Fruit fly (Drosophila melanogaster) whole organism, embryonic: ENCODE results near the gene CG32023.
A peak's percentile ranks its signal among the peaks of the same experiment; 100 is the strongest.

ENCODE experiments used
- CG10274 ChIP-seq: fragments of 200-800 bp; sonication (Bioruptor generic); optimal IDR thresholded peaks from 3 replicates; lab custom pipeline; 2017; ENCODE audit warnings: missing biosample characterization, mild to moderate bottlenecking, missing genetic modification characterization
- CG10959 ChIP-seq: fragments of 200-800 bp; sonication (Bioruptor generic); IDR thresholded peaks from 2 replicates; pipeline ENCODE4 v1.3.6; 2022; ENCODE audit warnings: missing biosample characterization, missing genetic modification characterization
- CG11560 ChIP-seq: fragments of 200-800 bp; sonication (Bioruptor generic); IDR thresholded peaks from 3 replicates; pipeline ENCODE4 v1.3.6; 2022; ENCODE audit warnings: missing biosample characterization, missing genetic modification characterization
- CG11723 ChIP-seq: fragments of 200-800 bp; sonication (Bioruptor generic); optimal IDR thresholded peaks from 2 replicates; lab custom pipeline; 2017; ENCODE audit warnings: missing biosample characterization, mild to moderate bottlenecking, missing genetic modification characterization
- CG12942 ChIP-seq: fragments of 200-800 bp; sonication (Bioruptor generic); optimal IDR thresholded peaks from 3 replicates; lab custom pipeline; 2016; ENCODE audit warnings: missing biosample characterization, missing genetic modification characterization
- CG14667 ChIP-seq: fragments of 200-800 bp; sonication (Bioruptor generic); IDR thresholded peaks from 2 replicates; pipeline ENCODE4 v1.3.6; 2022; ENCODE audit warnings: missing biosample characterization, missing genetic modification characterization
- CG15073 ChIP-seq: fragments of 200-800 bp; sonication (Bioruptor generic); optimal IDR thresholded peaks from 2 replicates; lab custom pipeline; 2016; ENCODE audit warnings: missing biosample characterization, missing genetic modification characterization
- CG1647 ChIP-seq: fragments of 200-800 bp; sonication (Bioruptor generic); optimal IDR thresholded peaks from 3 replicates; lab custom pipeline; 2016; ENCODE audit warnings: missing biosample characterization, missing genetic modification characterization
- CG17186 ChIP-seq: fragments of 200-800 bp; sonication (Bioruptor generic); optimal IDR thresholded peaks from 3 replicates; lab custom pipeline; 2017; ENCODE audit warnings: missing biosample characterization, missing genetic modification reagents, missing genetic modification characterization
- CG17802 ChIP-seq: fragments of 200-800 bp; sonication (Bioruptor generic); optimal IDR thresholded peaks from 2 replicates; lab custom pipeline; 2018; ENCODE audit warnings: missing biosample characterization, mild to moderate bottlenecking, missing genetic modification characterization, moderate library complexity
- CG18599 ChIP-seq: fragments of 200-800 bp; sonication (Bioruptor generic); optimal IDR thresholded peaks from 3 replicates; lab custom pipeline; 2017; ENCODE audit warnings: missing biosample characterization, missing genetic modification characterization, mild to moderate bottlenecking, moderate library complexity, missing genetic modification reagents
- CG2678 ChIP-seq: fragments of 200-800 bp; sonication (Bioruptor generic); optimal IDR thresholded peaks from 3 replicates; lab custom pipeline; 2019; ENCODE audit warnings: missing biosample characterization, mild to moderate bottlenecking, missing genetic modification characterization, moderate library complexity
- CG2712 ChIP-seq: fragments of 200-800 bp; optimal IDR thresholded peaks from 3 replicates; lab custom pipeline; 2019; ENCODE audit warnings: missing biosample characterization, mild to moderate bottlenecking, missing genetic modification characterization, moderate library complexity
- CG30020 ChIP-seq: fragments of 200-800 bp; optimal IDR thresholded peaks from 2 replicates; lab custom pipeline; 2019; ENCODE audit warnings: missing biosample characterization, mild to moderate bottlenecking, missing genetic modification characterization, moderate library complexity
- CG30403 ChIP-seq: fragments of 200-800 bp; sonication (Bioruptor generic); optimal IDR thresholded peaks from 3 replicates; lab custom pipeline; 2016; ENCODE audit warnings: missing biosample characterization, missing genetic modification characterization
- CG3163 ChIP-seq: fragments of 200-800 bp; sonication (Bioruptor generic); optimal IDR thresholded peaks from 3 replicates; lab custom pipeline; 2016; ENCODE audit warnings: missing biosample characterization, missing genetic modification characterization
- CG3838 ChIP-seq: fragments of 200-800 bp; sonication (Bioruptor generic); optimal IDR thresholded peaks from 3 replicates; lab custom pipeline; 2016; ENCODE audit warnings: missing biosample characterization, missing genetic modification characterization
- CG4404 ChIP-seq: fragments of 200-800 bp; sonication (Bioruptor generic); IDR thresholded peaks from 2 replicates; pipeline ENCODE4 v1.3.6; 2022; ENCODE audit warnings: missing biosample characterization, missing genetic modification characterization
- CG4424 ChIP-seq: fragments of 200-800 bp; sonication (Bioruptor generic); optimal IDR thresholded peaks from 3 replicates; lab custom pipeline; 2016; ENCODE audit warnings: missing biosample characterization, missing genetic modification characterization
- CG4820 ChIP-seq: fragments of 200-800 bp; sonication (Bioruptor generic); optimal IDR thresholded peaks from 3 replicates; lab custom pipeline; 2016; ENCODE audit warnings: missing biosample characterization, missing genetic modification characterization
- CG5180 ChIP-seq: fragments of 200-800 bp; sonication (Bioruptor generic); optimal IDR thresholded peaks from 3 replicates; lab custom pipeline; 2017; ENCODE audit warnings: missing biosample characterization, missing genetic modification characterization, mild to moderate bottlenecking, moderate library complexity, missing genetic modification reagents
- CG6689 ChIP-seq: fragments of 200-800 bp; sonication (Bioruptor generic); IDR thresholded peaks from 2 replicates; pipeline ENCODE4 v1.3.6; 2022; ENCODE audit warnings: missing biosample characterization, missing genetic modification characterization
- CG7745 ChIP-seq: fragments of 200-800 bp; sonication (Bioruptor generic); optimal IDR thresholded peaks from 2 replicates; lab custom pipeline; 2018; ENCODE audit warnings: missing biosample characterization, mild to moderate bottlenecking, missing genetic modification characterization, moderate library complexity
- CG9215 ChIP-seq: fragments of 200-800 bp; sonication (Bioruptor generic); IDR thresholded peaks from 2 replicates; pipeline ENCODE4 v1.3.6; 2022; ENCODE audit warnings: missing biosample characterization, missing genetic modification characterization
- CG9876 ChIP-seq: fragments of 200-800 bp; sonication (Bioruptor generic); optimal IDR thresholded peaks from 2 replicates; lab custom pipeline; 2016; ENCODE audit warnings: missing biosample characterization, missing genetic modification characterization
- HLH3B ChIP-seq: fragments of 200-800 bp; sonication (Bioruptor generic); IDR thresholded peaks from 2 replicates; pipeline ENCODE4 v1.3.6; 2022; ENCODE audit warnings: missing biosample characterization, missing genetic modification characterization
- Hr78 ChIP-seq, 2 experiments: fragments of 200-800 bp in 1 of 2; fragments of >200 bp in 1 of 2; sonication (Bioruptor generic) in 1 of 2; optimal IDR thresholded peaks; 2 replicates each; lab custom pipeline; 2017 to 2019; ENCODE audit warnings: missing biosample characterization in 2 of 2, missing genetic modification characterization in 2 of 2, mild to moderate bottlenecking in 1 of 2, moderate library complexity in 1 of 2
- Nf-YC ChIP-seq: fragments of 200-800 bp; optimal IDR thresholded peaks from 3 replicates; lab custom pipeline; 2019; ENCODE audit warnings: missing biosample characterization, mild to moderate bottlenecking, missing genetic modification characterization, moderate library complexity
- Pdp1 ChIP-seq, 2 experiments: fragments of 200-800 bp; sonication (Bioruptor generic); optimal IDR thresholded peaks; 3 replicates each; lab custom pipeline; 2016; ENCODE audit warnings: missing biosample characterization in 2 of 2, missing genetic modification characterization in 2 of 2, mild to moderate bottlenecking in 1 of 2, moderate library complexity in 1 of 2
- Ssrp ChIP-seq: fragments of 200-800 bp; sonication (Bioruptor generic); optimal IDR thresholded peaks from 2 replicates; lab custom pipeline; 2018; ENCODE audit warnings: missing biosample characterization, mild to moderate bottlenecking, missing genetic modification characterization, moderate library complexity
- Vsx1 ChIP-seq: fragments of 200-800 bp; sonication (Bioruptor generic); optimal IDR thresholded peaks from 2 replicates; lab custom pipeline; 2017; ENCODE audit warnings: missing biosample characterization, mild to moderate bottlenecking, missing genetic modification characterization, missing genetic modification reagents
- al ChIP-seq: fragments of 200-800 bp; sonication (Bioruptor generic); IDR thresholded peaks from 2 replicates; pipeline ENCODE4 v1.3.6; 2022; ENCODE audit warnings: missing biosample characterization, missing genetic modification characterization
- ara ChIP-seq: fragments of 200-800 bp; sonication (Bioruptor generic); IDR thresholded peaks from 2 replicates; pipeline ENCODE4 v1.3.6; 2022; ENCODE audit warnings: missing biosample characterization, missing genetic modification characterization
- az2 ChIP-seq: fragments of 200-800 bp; sonication (Bioruptor generic); optimal IDR thresholded peaks from 3 replicates; lab custom pipeline; 2016; ENCODE audit warnings: missing biosample characterization, missing genetic modification characterization
- bbx ChIP-seq: fragments of 200-800 bp; sonication (Bioruptor generic); IDR thresholded peaks from 2 replicates; pipeline ENCODE4 v1.3.6; 2022; ENCODE audit warnings: missing biosample characterization, missing genetic modification characterization; ENCODE audit not compliant: partially characterized antibody
- corto ChIP-seq: fragments of 200-800 bp; sonication (Bioruptor generic); optimal IDR thresholded peaks from 2 replicates; lab custom pipeline; 2016; ENCODE audit warnings: missing biosample characterization, mild to moderate bottlenecking, missing genetic modification characterization, moderate library complexity
- dmrt99B ChIP-seq: fragments of 200-800 bp; sonication (Bioruptor generic); optimal IDR thresholded peaks from 2 replicates; lab custom pipeline; 2018; ENCODE audit warnings: missing biosample characterization, mild to moderate bottlenecking, missing genetic modification characterization, moderate library complexity
- esg ChIP-seq: fragments of 200-800 bp; sonication (Bioruptor generic); conservative IDR thresholded peaks from 2 replicates; pipeline ENCODE4 v1.3.6; 2022; ENCODE audit warnings: missing biosample characterization, missing genetic modification characterization
- eyg ChIP-seq: fragments of 200-800 bp; sonication (Bioruptor generic); optimal IDR thresholded peaks from 3 replicates; lab custom pipeline; 2016; ENCODE audit warnings: missing biosample characterization, missing genetic modification characterization
- gem ChIP-seq: fragments of 200-800 bp; sonication (Bioruptor generic); optimal IDR thresholded peaks from 2 replicates; lab custom pipeline; 2019; ENCODE audit warnings: missing biosample characterization, mild to moderate bottlenecking, missing genetic modification characterization, moderate library complexity
- ken ChIP-seq: fragments of 200-800 bp; sonication (Bioruptor generic); IDR thresholded peaks from 3 replicates; pipeline ENCODE4 v1.3.6; 2022; ENCODE audit warnings: missing biosample characterization, missing genetic modification characterization
- oc ChIP-seq: fragments of 200-800 bp; sonication (Bioruptor generic); optimal IDR thresholded peaks from 2 replicates; lab custom pipeline; 2018; ENCODE audit warnings: missing biosample characterization, mild to moderate bottlenecking, missing genetic modification characterization, moderate library complexity
- pan ChIP-seq, 4 experiments: fragments of >200 bp in 3 of 4; fragments of 200-800 bp in 1 of 4; sonication (Bioruptor generic) in 1 of 4; optimal IDR thresholded peaks in 3 of 4; IDR thresholded peaks in 1 of 4; 2 replicates each; pipeline versions ENCODE4 v1.3.6 to Lab custom; 2017 to 2022; ENCODE audit warnings: missing biosample characterization in 2 of 4, missing genetic modification characterization in 2 of 4, mixed read lengths in 1 of 4
- row ChIP-seq: fragments of 200-800 bp; sonication (Bioruptor generic); IDR thresholded peaks from 3 replicates; pipeline ENCODE4 v1.3.6; 2022; ENCODE audit warnings: missing biosample characterization, missing genetic modification characterization
- sd ChIP-seq: fragments of 200-800 bp; sonication (Bioruptor generic); optimal IDR thresholded peaks from 3 replicates; lab custom pipeline; 2018; ENCODE audit warnings: missing biosample characterization, mild to moderate bottlenecking, missing genetic modification characterization, moderate library complexity
- slbo ChIP-seq: fragments of 200-800 bp; sonication (Bioruptor generic); IDR thresholded peaks from 2 replicates; pipeline ENCODE4 v1.3.6; 2022; ENCODE audit warnings: missing biosample characterization, missing genetic modification characterization
- sug ChIP-seq: fragments of 200-800 bp; optimal IDR thresholded peaks from 2 replicates; lab custom pipeline; 2019; ENCODE audit warnings: missing biosample characterization, mild to moderate bottlenecking, missing genetic modification characterization, moderate library complexity
- tll ChIP-seq, 2 experiments: fragments of 200-800 bp in 1 of 2; fragments of >200 bp in 1 of 2; sonication (Bioruptor generic) in 1 of 2; optimal IDR thresholded peaks; 2 replicates each; lab custom pipeline; 2017 to 2019; ENCODE audit warnings: missing biosample characterization in 2 of 2, missing genetic modification characterization in 2 of 2, mild to moderate bottlenecking in 1 of 2, moderate library complexity in 1 of 2

CG32023 gene

dm6 chr3L:8765969-8766538 lies 37.9 kb downstream of the CG32023 start (continued):
- TF ChIP-seq CG11560 (tag; lab: Robert Waterston, UW): peak; percentile 92
- TF ChIP-seq CG6689 (GFP tag; lab: Robert Waterston, UW): peak; percentile 99
- TF ChIP-seq sd (tag; lab: Kevin White, UChicago): peak; percentile 91
- peak; percentile 42 for TF ChIP-seq CG7745 (tag; lab: Kevin White, UChicago)
- peak; percentile 99 for TF ChIP-seq Ssrp
- TF ChIP-seq al (GFP tag; lab: Robert Waterston, UW): peak; percentile 98
- TF ChIP-seq dmrt99B (tag; lab: Kevin White, UChicago): peak; percentile 99
- TF ChIP-seq HLH3B (GFP tag; lab: Robert Waterston, UW): peak; percentile 98
- peak; percentile 97 for TF ChIP-seq sug
- TF ChIP-seq corto: peak; percentile 76
- TF ChIP-seq ken (GFP tag; lab: Robert Waterston, UW): peak; percentile 98
- TF ChIP-seq CG4404: peak; percentile 97
- TF ChIP-seq CG17186 (GFP tag; lab: Kevin White, UChicago): peak; percentile 92
- TF ChIP-seq CG12942 (GFP tag; lab: Kevin White, UChicago): peak; percentile 98
- TF ChIP-seq ara (GFP tag; lab: Robert Waterston, UW): peak; percentile 96
- peak; percentile 90 for TF ChIP-seq CG30020 (tag; lab: Kevin White, UChicago)
- TF ChIP-seq CG3163 (GFP tag; lab: Kevin White, UChicago): peak; percentile 88
- TF ChIP-seq oc (tag; lab: Kevin White, UChicago): peak; percentile 96
- TF ChIP-seq Nf-YC (tag; lab: Kevin White, UChicago): peak; percentile 91
- TF ChIP-seq CG17802: peak; percentile 78
- no peak for TF ChIP-seq pan (optimal IDR thresholded peaks at IDR 0.05; lab: Kevin White, UChicago)
- TF ChIP-seq pan (GFP tag; optimal IDR thresholded peaks at IDR 0.05 in 1 of 2, IDR thresholded peaks at IDR 0.05 in 1 of 2): peak in 1 of 2 experiments; percentile 99
- TF ChIP-seq CG11723 (GFP tag; lab: Kevin White, UChicago): peak; percentile 98
- peak; percentile 99 for TF ChIP-seq CG30403 (GFP tag; lab: Kevin White, UChicago)
- TF ChIP-seq gem: peak; percentile 99
- TF ChIP-seq bbx (GFP tag; lab: Robert Waterston, UW): peak; percentile 38; the same call in 1 of the 2 replicates
- TF ChIP-seq CG3838: peak; percentile 89
- TF ChIP-seq az2 (GFP tag; lab: Kevin White, UChicago): peak; percentile 99
- TF ChIP-seq CG18599 (GFP tag; lab: Kevin White, UChicago): peak; percentile 98
- peak; percentile 99 for TF ChIP-seq esg (GFP tag; lab: Robert Waterston, UW)
- TF ChIP-seq CG4424 (GFP tag; lab: Kevin White, UChicago): peak; percentile 97
- TF ChIP-seq CG9876 (GFP tag; lab: Kevin White, UChicago): peak; percentile 95
- TF ChIP-seq Hr78 (GFP tag; optimal IDR thresholded peaks at IDR 0.05; lab: Kevin White, UChicago): peak in 1 of 2 experiments; percentile 68
- TF ChIP-seq eyg: peak; percentile 81
- peak; percentile 95 for TF ChIP-seq CG2678 (tag; lab: Kevin White, UChicago)
- TF ChIP-seq CG15073 (GFP tag; lab: Kevin White, UChicago): peak; percentile 90
- TF ChIP-seq CG2712 (tag; lab: Kevin White, UChicago): peak; percentile 99
- peak; percentile 97 for TF ChIP-seq CG9215 (GFP tag; lab: Robert Waterston, UW)
- TF ChIP-seq CG1647 (GFP tag; lab: Kevin White, UChicago): peak; percentile 92
- peak; percentile 98 for TF ChIP-seq row
- TF ChIP-seq CG14667 (GFP tag; lab: Robert Waterston, UW): peak; percentile 96
- TF ChIP-seq Vsx1 (GFP tag; lab: Kevin White, UChicago): peak; percentile 91
- peak; percentile 94 for TF ChIP-seq CG10959 (GFP tag; lab: Robert Waterston, UW)
- peak; percentile 93 to 99 for TF ChIP-seq Pdp1 (GFP tag; optimal IDR thresholded peaks at IDR 0.05; lab: Kevin White, UChicago)
- TF ChIP-seq CG4820 (GFP tag; lab: Kevin White, UChicago): peak; percentile 97
- TF ChIP-seq tll (GFP tag; optimal IDR thresholded peaks at IDR 0.05; lab: Kevin White, UChicago): peak in 1 of 2 experiments; percentile 8
- peak; percentile 90 for TF ChIP-seq CG5180 (GFP tag; lab: Kevin White, UChicago)
- TF ChIP-seq CG10274 (GFP tag; lab: Kevin White, UChicago): peak; percentile 91
- peak; percentile 98 for TF ChIP-seq slbo (GFP tag; lab: Robert Waterston, UW)
